Fruit fly (Drosophila melanogaster): ENCODE measurements around the gene CG32856.

DNA sequence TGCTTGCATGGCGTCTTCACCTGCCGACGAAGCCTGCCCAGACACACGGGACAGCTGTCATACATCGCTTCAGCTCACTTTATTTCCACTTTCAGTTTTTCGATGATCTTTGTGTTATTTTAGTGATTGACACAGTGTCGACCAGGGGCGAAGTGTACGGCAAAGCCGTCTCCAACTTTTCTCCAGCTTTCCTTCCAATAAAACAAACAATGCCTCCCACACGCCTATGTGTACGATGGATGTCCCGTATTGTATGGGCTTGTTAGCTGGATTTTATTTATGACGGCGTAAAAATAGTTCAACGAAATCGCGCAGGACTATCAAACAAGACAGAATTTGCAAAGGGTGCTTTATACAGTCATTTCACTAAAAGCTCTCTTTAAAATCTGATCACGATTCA lies 14.3 kb downstream of the CG32856 start, which contains the start of the genes CG31088 and CG46383:
- TF ChIP-seq CG7556 (GFP tag; optimal IDR thresholded peaks at IDR 0.05) (no peak), br (optimal IDR thresholded peaks at IDR 0.05) (no peak), CG6272 (GFP tag; IDR thresholded peaks at IDR 0.05) (no peak), CG14965 (GFP tag; optimal IDR thresholded peaks at IDR 0.05; ENCODE audit: borderline replicate concordance) (no peak), sug (tag; optimal IDR thresholded peaks at IDR 0.05) (no peak), CG1602 (GFP tag; optimal IDR thresholded peaks at IDR 0.05) (no peak), grn (GFP tag; optimal IDR thresholded peaks at IDR 0.05) (no peak), lbe (GFP tag; optimal IDR thresholded peaks at IDR 0.05) (no peak), CG2202 (tag; optimal IDR thresholded peaks at IDR 0.05) (no peak), CG10543 (GFP tag; optimal IDR thresholded peaks at IDR 0.05) (no peak), row (GFP tag; IDR thresholded peaks at IDR 0.05) (no peak), repo (GFP tag; optimal IDR thresholded peaks at IDR 0.05) (no peak), C15 (GFP tag; IDR thresholded peaks at IDR 0.05) (no peak), D (optimal IDR thresholded peaks at IDR 0.05) (no peak), D (GFP tag; optimal IDR thresholded peaks at IDR 0.05) (no peak)

Data from whole organism, embryonic.